Worm (Caenorhabditis elegans) whole organism, L2 larva: ENCODE measurements around the gene T21C9.6.

Experiments used
- C34F6.9 ChIP-seq: fragments of 150-350 bp; optimal IDR thresholded peaks from 2 replicates; lab custom pipeline; 2014; ENCODE audit warnings: missing biosample characterization, missing genetic modification characterization
- F13H6.1 ChIP-seq: sonication (generic microtip); optimal IDR thresholded peaks from 2 replicates; lab custom pipeline; 2016; ENCODE audit warnings: missing genetic modification characterization, missing compliant biosample characterization
- R02D3.7 ChIP-seq: fragments of 150-350 bp; optimal IDR thresholded peaks from 2 replicates; lab custom pipeline; 2014; ENCODE audit warnings: missing biosample characterization, missing genetic modification characterization
- Y55F3AM.14 ChIP-seq: fragments of 200-800 bp; sonication (Bioruptor generic); optimal IDR thresholded peaks from 2 replicates; lab custom pipeline; 2018; ENCODE audit warnings: mild to moderate bottlenecking, missing genetic modification characterization, missing compliant biosample characterization
- ZK546.5 ChIP-seq: sonication (generic microtip); optimal IDR thresholded peaks from 2 replicates; lab custom pipeline; 2017; ENCODE audit warnings: missing biosample characterization, missing genetic modification characterization
- alr-1 ChIP-seq: fragments of 150-350 bp; optimal IDR thresholded peaks from 2 replicates; lab custom pipeline; 2014; ENCODE audit warnings: missing biosample characterization, missing genetic modification characterization
- aly-2 ChIP-seq: fragments of 150-350 bp; optimal IDR thresholded peaks from 2 replicates; lab custom pipeline; 2014; ENCODE audit warnings: missing biosample characterization, missing genetic modification characterization
- ama-1 ChIP-seq: fragments of 150-350 bp; optimal IDR thresholded peaks from 2 replicates; lab custom pipeline; 2018; ENCODE audit warnings: inconsistent platforms
- blmp-1 ChIP-seq: sonication (generic microtip); optimal IDR thresholded peaks from 2 replicates; lab custom pipeline; 2017; ENCODE audit warnings: missing genetic modification characterization, mild to moderate bottlenecking, missing compliant biosample characterization, antibody characterized with exemption, moderate library complexity; ENCODE audit not compliant: insufficient read depth
- ceh-16 ChIP-seq: fragments of 150-350 bp; optimal IDR thresholded peaks from 2 replicates; lab custom pipeline; 2014; ENCODE audit warnings: missing biosample characterization, missing genetic modification characterization
- ceh-82 ChIP-seq: fragments of 150-350 bp; optimal IDR thresholded peaks from 2 replicates; lab custom pipeline; 2014; ENCODE audit warnings: missing biosample characterization, missing genetic modification characterization
- crh-2 ChIP-seq: sonication (generic microtip); optimal IDR thresholded peaks from 2 replicates; lab custom pipeline; 2017; ENCODE audit warnings: missing biosample characterization, missing genetic modification characterization
- dmd-4 ChIP-seq: sonication (generic microtip); optimal IDR thresholded peaks from 2 replicates; lab custom pipeline; 2017; ENCODE audit warnings: missing biosample characterization, missing genetic modification characterization
- egl-27 ChIP-seq: sonication (generic microtip); optimal IDR thresholded peaks from 3 replicates; lab custom pipeline; 2017; ENCODE audit warnings: missing biosample characterization, missing genetic modification reagents, missing genetic modification characterization
- elt-1 ChIP-seq: fragments of 150-350 bp; optimal IDR thresholded peaks from 2 replicates; lab custom pipeline; 2014; ENCODE audit warnings: missing biosample characterization, missing genetic modification characterization
- elt-3 ChIP-seq: sonication (generic microtip); optimal IDR thresholded peaks from 2 replicates; lab custom pipeline; 2017; ENCODE audit warnings: missing biosample characterization, missing genetic modification characterization
- fos-1 ChIP-seq: fragments of 150-350 bp; optimal IDR thresholded peaks from 2 replicates; lab custom pipeline; 2014; ENCODE audit warnings: missing biosample characterization, missing genetic modification characterization
- gmeb-1 ChIP-seq: fragments of 150-350 bp; optimal IDR thresholded peaks from 2 replicates; lab custom pipeline; 2014; ENCODE audit warnings: missing biosample characterization, missing genetic modification characterization
- lin-11 ChIP-seq: fragments of 150-350 bp; sonication (generic microtip); optimal IDR thresholded peaks from 2 replicates; lab custom pipeline; 2014; ENCODE audit warnings: missing biosample characterization, missing genetic modification characterization, inconsistent platforms, mixed read lengths
- lin-13 ChIP-seq: fragments of 150-350 bp; optimal IDR thresholded peaks from 2 replicates; lab custom pipeline; 2014; ENCODE audit warnings: missing biosample characterization, missing genetic modification reagents, missing genetic modification characterization
- lin-39 ChIP-seq: fragments of 150-350 bp; optimal IDR thresholded peaks from 2 replicates; lab custom pipeline; 2014; ENCODE audit warnings: missing biosample characterization, missing genetic modification reagents, missing genetic modification characterization
- lsy-2 ChIP-seq, 2 experiments: fragments of 150-350 bp in 1 of 2; sonication (generic microtip) in 1 of 2; optimal IDR thresholded peaks; 2 replicates each; lab custom pipeline; 2014 to 2017; ENCODE audit warnings: missing biosample characterization in 2 of 2, missing genetic modification characterization in 2 of 2
- mab-5 ChIP-seq: fragments of 150-350 bp; optimal IDR thresholded peaks from 2 replicates; lab custom pipeline; 2014; ENCODE audit warnings: missing biosample characterization, missing genetic modification characterization
- mbf-1 ChIP-seq: sonication (generic microtip); optimal IDR thresholded peaks from 2 replicates; lab custom pipeline; 2017; ENCODE audit warnings: missing biosample characterization, missing genetic modification characterization
- mdl-1 ChIP-seq, 2 experiments: fragments of 150-350 bp in 1 of 2; sonication (generic microtip) in 1 of 2; optimal IDR thresholded peaks; 2 replicates each; lab custom pipeline; 2017; ENCODE audit warnings: missing biosample characterization in 2 of 2, missing genetic modification characterization in 2 of 2
- nhr-10 ChIP-seq: sonication (generic microtip); optimal IDR thresholded peaks from 2 replicates; lab custom pipeline; 2017; ENCODE audit warnings: missing biosample characterization, missing genetic modification characterization
- nhr-11 ChIP-seq: fragments of 150-350 bp; optimal IDR thresholded peaks from 2 replicates; lab custom pipeline; 2014; ENCODE audit warnings: missing biosample characterization, missing genetic modification characterization
- nhr-12 ChIP-seq: fragments of 150-350 bp; optimal IDR thresholded peaks from 2 replicates; lab custom pipeline; 2014; ENCODE audit warnings: missing biosample characterization, missing genetic modification characterization
- nhr-129 ChIP-seq: fragments of 150-350 bp; optimal IDR thresholded peaks from 2 replicates; lab custom pipeline; 2014; ENCODE audit warnings: missing biosample characterization, missing genetic modification characterization
- nhr-21 ChIP-seq: fragments of 150-350 bp; optimal IDR thresholded peaks from 2 replicates; lab custom pipeline; 2014; ENCODE audit warnings: missing biosample characterization, missing genetic modification characterization
- nhr-23 ChIP-seq: fragments of 150-350 bp; optimal IDR thresholded peaks from 2 replicates; lab custom pipeline; 2014; ENCODE audit warnings: missing biosample characterization, missing genetic modification reagents, missing genetic modification characterization
- nhr-237 ChIP-seq: fragments of 150-350 bp; optimal IDR thresholded peaks from 2 replicates; lab custom pipeline; 2014; ENCODE audit warnings: missing biosample characterization, missing genetic modification characterization
- nhr-25 ChIP-seq: fragments of 150-350 bp; sonication (generic microtip); optimal IDR thresholded peaks from 3 replicates; lab custom pipeline; 2014; ENCODE audit warnings: missing biosample characterization, missing genetic modification characterization
- nhr-6 ChIP-seq: fragments of 150-350 bp; optimal IDR thresholded peaks from 2 replicates; lab custom pipeline; 2014; ENCODE audit warnings: missing biosample characterization, missing genetic modification characterization
- nhr-77 ChIP-seq: fragments of 150-350 bp; optimal IDR thresholded peaks from 2 replicates; lab custom pipeline; 2014; ENCODE audit warnings: missing biosample characterization, missing genetic modification characterization
- peb-1 ChIP-seq: fragments of 150-350 bp; optimal IDR thresholded peaks from 2 replicates; lab custom pipeline; 2014; ENCODE audit warnings: missing biosample characterization, missing genetic modification characterization
- sem-4 ChIP-seq: fragments of 150-350 bp; optimal IDR thresholded peaks from 2 replicates; lab custom pipeline; 2014; ENCODE audit warnings: missing biosample characterization, missing genetic modification reagents, missing genetic modification characterization
- skn-1 ChIP-seq: sonication (generic microtip); optimal IDR thresholded peaks from 2 replicates; lab custom pipeline; 2017; ENCODE audit warnings: missing biosample characterization, missing genetic modification characterization
- sma-3 ChIP-seq: sonication (generic microtip); optimal IDR thresholded peaks from 2 replicates; lab custom pipeline; 2016; ENCODE audit warnings: missing genetic modification reagents, missing genetic modification characterization, missing compliant biosample characterization
- sma-9 ChIP-seq, 2 experiments: fragments of 150-350 bp in 1 of 2; sonication (generic microtip) in 1 of 2; optimal IDR thresholded peaks; 2 replicates each; lab custom pipeline; 2014 to 2016; ENCODE audit warnings: missing genetic modification characterization in 2 of 2, mild to moderate bottlenecking in 1 of 2, missing biosample characterization in 1 of 2, missing compliant biosample characterization in 1 of 2, missing genetic modification reagents in 1 of 2, moderate library complexity in 1 of 2
- snpc-4 ChIP-seq: fragments of 150-350 bp; optimal IDR thresholded peaks from 2 replicates; lab custom pipeline; 2014; ENCODE audit warnings: missing biosample characterization, missing genetic modification characterization
- unc-39 ChIP-seq: fragments of 150-350 bp; optimal IDR thresholded peaks from 2 replicates; lab custom pipeline; 2014; ENCODE audit warnings: missing biosample characterization, missing genetic modification characterization
- unc-55 ChIP-seq: fragments of 150-350 bp; sonication (generic microtip); optimal IDR thresholded peaks from 3 replicates; lab custom pipeline; 2014; ENCODE audit warnings: missing biosample characterization, missing genetic modification reagents, missing genetic modification characterization
- unc-62 ChIP-seq: fragments of 150-350 bp; optimal IDR thresholded peaks from 2 replicates; lab custom pipeline; 2014; ENCODE audit warnings: missing biosample characterization, missing genetic modification reagents, missing genetic modification characterization
- zag-1 ChIP-seq: fragments of 150-350 bp; optimal IDR thresholded peaks from 2 replicates; lab custom pipeline; 2014; ENCODE audit warnings: missing biosample characterization, missing genetic modification characterization
- ztf-1 ChIP-seq: fragments of 200-800 bp; sonication (Bioruptor generic); conservative IDR thresholded peaks from 2 replicates; pipeline ENCODE4 v1.3.6; 2022; ENCODE audit warnings: missing genetic modification characterization, missing compliant biosample characterization
- ztf-11 ChIP-seq: sonication (generic microtip); optimal IDR thresholded peaks from 2 replicates; lab custom pipeline; 2017; ENCODE audit warnings: missing biosample characterization, missing genetic modification characterization
- ztf-4 ChIP-seq: fragments of 150-350 bp; optimal IDR thresholded peaks from 2 replicates; lab custom pipeline; 2014; ENCODE audit warnings: missing biosample characterization, missing genetic modification characterization

T21C9.6 gene

ce11 chrV:10536095-10536691, 45.5 kb upstream of the T21C9.6 start, which contains the start of gene ppm-1.A (continued):
- peak; percentile 10 for TF ChIP-seq lin-11
- TF ChIP-seq peb-1 (tag; lab: Kevin White, UChicago) = no peak
- no peak for TF ChIP-seq nhr-237 (tag; lab: Kevin White, UChicago)
- no peak for TF ChIP-seq nhr-6 (tag; lab: Kevin White, UChicago)
- no peak for TF ChIP-seq nhr-12
- no peak for TF ChIP-seq snpc-4 (tag; lab: Kevin White, UChicago)
- no peak for TF ChIP-seq ceh-82 (tag; lab: Kevin White, UChicago)
- no peak for TF ChIP-seq zag-1
- TF ChIP-seq unc-62 (GFP tag; lab: Kevin White, UChicago) = no peak
- TF ChIP-seq nhr-11 = no peak
- TF ChIP-seq fos-1 (tag; lab: Kevin White, UChicago) = peak; percentile 0
- TF ChIP-seq nhr-10 (tag; lab: Kevin White, UChicago) = no peak
- peak; percentile 39 for TF ChIP-seq nhr-25 (tag; lab: Kevin White, UChicago)
- TF ChIP-seq crh-2 (tag; lab: Kevin White, UChicago) = peak; percentile 42

- TF ChIP-seq sem-4 (tag; lab: Kevin White, UChicago) (peak; percentile 95), nhr-129 (peak; percentile 97), F13H6.1 (peak; percentile 94), nhr-12 (peak; percentile 19), nhr-11 (no peak), nhr-10 (tag; lab: Kevin White, UChicago) (peak; percentile 31), skn-1 (no peak), nhr-77 (tag; lab: Kevin White, UChicago) (peak; percentile 48), ZK546.5 (tag; lab: Kevin White, UChicago) (peak; percentile 12), nhr-237 (tag; lab: Kevin White, UChicago) (no peak), lin-39 (peak; percentile 2), ztf-11 (tag; lab: Kevin White, UChicago) (no peak), alr-1 (tag; lab: Kevin White, UChicago) (no peak), ama-1 (lab: Kevin White, UChicago) (peak; percentile 74), nhr-23 (tag; lab: Kevin White, UChicago) (no peak), zag-1 (peak; percentile 64), peb-1 (tag; lab: Kevin White, UChicago) (no peak), R02D3.7 (tag; lab: Kevin White, UChicago) (peak; percentile 42), lin-11 (peak; percentile 93), mab-5 (tag; lab: Kevin White, UChicago) (peak; percentile 87), lsy-2 (tag; optimal IDR thresholded peaks at IDR 0.05; lab: Kevin White, UChicago) (peak; percentile 86 to 95), ztf-4 (peak; percentile 69), Y55F3AM.14 (GFP tag; lab: Kevin White, UChicago) (peak; percentile 86), snpc-4 (tag; lab: Kevin White, UChicago) (peak; percentile 85), crh-2 (tag; lab: Kevin White, UChicago) (peak; percentile 96), fos-1 (tag; lab: Kevin White, UChicago) (peak; percentile 89), egl-27 (peak; percentile 87), elt-3 (tag; lab: Kevin White, UChicago) (no peak), nhr-21 (peak; percentile 87), unc-39 (tag; lab: Kevin White, UChicago) (no peak), C34F6.9 (peak; percentile 98), sma-3 (GFP tag; lab: Kevin White, UChicago) (peak; percentile 87), gmeb-1 (tag; lab: Kevin White, UChicago) (peak; percentile 96), sma-9 (GFP tag; optimal IDR thresholded peaks at IDR 0.05; lab: Kevin White, UChicago) (peak; percentile 95), sma-9 (tag; optimal IDR thresholded peaks at IDR 0.05; lab: Kevin White, UChicago) (no peak), dmd-4 (tag; lab: Kevin White, UChicago) (no peak), mbf-1 (tag; lab: Kevin White, UChicago) (no peak), lin-13 (peak; percentile 93), elt-1 (no peak), unc-55 (GFP tag; lab: Kevin White, UChicago) (peak; percentile 94), ztf-1 (no peak), mdl-1 (tag; optimal IDR thresholded peaks at IDR 0.05; lab: Kevin White, UChicago) (peak in 1 of 2 experiments; percentile 79), ceh-16 (tag; lab: Kevin White, UChicago) (peak; percentile 86), blmp-1 (tag; lab: Kevin White, UChicago) (peak; percentile 52), nhr-25 (tag; lab: Kevin White, UChicago) (peak; percentile 93), ceh-82 (tag; lab: Kevin White, UChicago) (peak; percentile 44), nhr-6 (tag; lab: Kevin White, UChicago) (peak; percentile 93), unc-62 (GFP tag; lab: Kevin White, UChicago) (peak; percentile 32), aly-2 (tag; lab: Kevin White, UChicago) (no peak)
- TF ChIP-seq, all 48 proteins: peak for 34
Measured at ce11 chrV:10536808-10537207, 44.9 kb upstream of the T21C9.6 start.
